Worm (Caenorhabditis elegans) whole organism, L1 larva: ENCODE results near the gene pqn-16.

Source experiments
- C04F5.9 ChIP-seq: sonication (generic microtip); optimal IDR thresholded peaks from 2 replicates; lab custom pipeline; 2016; ENCODE audit warnings: missing genetic modification characterization, missing compliant biosample characterization
- C34B4.2 ChIP-seq: sonication (generic microtip); optimal IDR thresholded peaks from 2 replicates; lab custom pipeline; 2017; ENCODE audit warnings: mild to moderate bottlenecking, missing genetic modification characterization, missing compliant biosample characterization
- F16B12.6 ChIP-seq: fragments of 150-350 bp; optimal IDR thresholded peaks from 2 replicates; lab custom pipeline; 2014; ENCODE audit warnings: missing biosample characterization, missing genetic modification characterization
- aha-1 ChIP-seq: fragments of 150-350 bp; optimal IDR thresholded peaks from 2 replicates; lab custom pipeline; 2014; ENCODE audit warnings: missing biosample characterization, missing genetic modification characterization
- alr-1 ChIP-seq: fragments of 200-800 bp; sonication (Bioruptor generic); optimal IDR thresholded peaks from 2 replicates; lab custom pipeline; 2018; ENCODE audit warnings: borderline replicate concordance, mild to moderate bottlenecking, missing genetic modification characterization, missing compliant biosample characterization
- aly-2 ChIP-seq: fragments of 150-350 bp; optimal IDR thresholded peaks from 2 replicates; lab custom pipeline; 2014; ENCODE audit warnings: missing biosample characterization, missing genetic modification characterization
- ama-1 ChIP-seq: fragments of 150-350 bp; optimal IDR thresholded peaks from 2 replicates; lab custom pipeline; 2014
- blmp-1 ChIP-seq: fragments of 150-350 bp; optimal IDR thresholded peaks from 2 replicates; lab custom pipeline; 2014; ENCODE audit warnings: missing biosample characterization, missing genetic modification characterization
- ceh-88 ChIP-seq: fragments of 200-800 bp; sonication (Bioruptor generic); IDR thresholded peaks from 2 replicates; pipeline ENCODE4 v1.3.6; 2022; ENCODE audit warnings: missing genetic modification characterization, missing compliant biosample characterization
- ces-1 ChIP-seq: fragments of 150-350 bp; optimal IDR thresholded peaks from 2 replicates; lab custom pipeline; 2014; ENCODE audit warnings: missing biosample characterization, missing genetic modification reagents, missing genetic modification characterization
- dpl-1 ChIP-seq, 3 experiments: fragments of 150-350 bp in 2 of 3; sonication (generic microtip) in 1 of 3; optimal IDR thresholded peaks; 2 replicates each; lab custom pipeline; 2014 to 2017; ENCODE audit warnings: missing biosample characterization in 3 of 3, missing genetic modification characterization in 3 of 3, missing genetic modification reagents in 3 of 3
- egl-13 ChIP-seq: sonication (generic microtip); optimal IDR thresholded peaks from 2 replicates; lab custom pipeline; 2016; ENCODE audit warnings: missing genotype, missing genetic modification reagents, missing genetic modification characterization, missing compliant biosample characterization
- egl-27 ChIP-seq, 2 experiments: fragments of 150-350 bp in 1 of 2; sonication (generic microtip); optimal IDR thresholded peaks; 3 replicates each; lab custom pipeline; 2017 to 2018; ENCODE audit warnings: missing biosample characterization in 2 of 2, missing genetic modification characterization in 2 of 2, missing genetic modification reagents in 2 of 2
- elt-2 ChIP-seq: sonication (generic microtip); optimal IDR thresholded peaks from 2 replicates; lab custom pipeline; 2016; ENCODE audit warnings: missing genetic modification characterization, mild to moderate bottlenecking, inconsistent platforms, missing compliant biosample characterization, missing genetic modification reagents
- ets-5 ChIP-seq: fragments of 200-800 bp; sonication (Bioruptor generic); IDR thresholded peaks from 2 replicates; pipeline ENCODE4 v1.3.6; 2022; ENCODE audit warnings: missing genetic modification characterization, missing compliant biosample characterization
- fkh-8 ChIP-seq: sonication (generic microtip); optimal IDR thresholded peaks from 2 replicates; lab custom pipeline; 2016; ENCODE audit warnings: mild to moderate bottlenecking, missing genetic modification characterization, missing compliant biosample characterization
- fos-1 ChIP-seq: fragments of 150-350 bp; optimal IDR thresholded peaks from 2 replicates; lab custom pipeline; 2014; ENCODE audit warnings: missing biosample characterization, missing genetic modification characterization
- hlh-17 ChIP-seq: fragments of 200-800 bp; sonication (Bioruptor generic); optimal IDR thresholded peaks from 2 replicates; lab custom pipeline; 2018; ENCODE audit warnings: missing genetic modification characterization, mild to moderate bottlenecking, missing compliant biosample characterization, moderate library complexity, borderline replicate concordance
- isw-1 ChIP-seq: fragments of 200-800 bp; sonication (Bioruptor generic); IDR thresholded peaks from 2 replicates; pipeline ENCODE4 v1.3.6; 2022; ENCODE audit warnings: missing genetic modification characterization, missing compliant biosample characterization
- jun-1 ChIP-seq: fragments of 150-350 bp; optimal IDR thresholded peaks from 2 replicates; lab custom pipeline; 2014; ENCODE audit warnings: missing biosample characterization, missing genetic modification reagents, missing genetic modification characterization
- lin-13 ChIP-seq: fragments of 150-350 bp; optimal IDR thresholded peaks from 2 replicates; lab custom pipeline; 2014; ENCODE audit warnings: missing biosample characterization, missing genetic modification reagents, missing genetic modification characterization
- lin-14 ChIP-seq: fragments of 200-800 bp; sonication (Bioruptor generic); optimal IDR thresholded peaks from 2 replicates; lab custom pipeline; 2018; ENCODE audit warnings: mild to moderate bottlenecking, missing genetic modification characterization, moderate library complexity, missing compliant biosample characterization
- lin-39 ChIP-seq: fragments of 150-350 bp; optimal IDR thresholded peaks from 2 replicates; lab custom pipeline; 2014; ENCODE audit warnings: missing biosample characterization, missing genetic modification reagents, missing genetic modification characterization
- lsy-2 ChIP-seq, 2 experiments: fragments of 150-350 bp; optimal IDR thresholded peaks; 2 replicates each; lab custom pipeline; 2014; ENCODE audit warnings: missing biosample characterization in 2 of 2, missing genetic modification characterization in 2 of 2
- mdl-1 ChIP-seq, 2 experiments: fragments of 150-350 bp; optimal IDR thresholded peaks; 2 replicates each; lab custom pipeline; 2014 to 2017; ENCODE audit warnings: missing biosample characterization in 2 of 2, missing genetic modification characterization in 2 of 2, inconsistent platforms in 1 of 2
- mep-1 ChIP-seq: fragments of 150-350 bp; optimal IDR thresholded peaks from 2 replicates; lab custom pipeline; 2014; ENCODE audit warnings: missing biosample characterization, missing genetic modification characterization
- nhr-11 ChIP-seq: fragments of 150-350 bp; optimal IDR thresholded peaks from 2 replicates; lab custom pipeline; 2014; ENCODE audit warnings: missing biosample characterization, missing genetic modification characterization
- nhr-12 ChIP-seq: sonication (generic microtip); optimal IDR thresholded peaks from 2 replicates; lab custom pipeline; 2017; ENCODE audit warnings: missing biosample characterization, missing genetic modification characterization
- nhr-19 ChIP-seq: fragments of 200-800 bp; sonication (Bioruptor generic); conservative IDR thresholded peaks from 2 replicates; pipeline ENCODE4 v1.3.6; 2022; ENCODE audit warnings: missing genetic modification characterization, missing compliant biosample characterization
- nhr-237 ChIP-seq: fragments of 150-350 bp; optimal IDR thresholded peaks from 2 replicates; lab custom pipeline; 2014; ENCODE audit warnings: missing biosample characterization, missing genetic modification characterization
- nhr-71 ChIP-seq: sonication (generic microtip); optimal IDR thresholded peaks from 2 replicates; lab custom pipeline; 2016; ENCODE audit warnings: mild to moderate bottlenecking, missing genetic modification characterization, moderate library complexity, missing compliant biosample characterization
- nhr-76 ChIP-seq: sonication (generic microtip); optimal IDR thresholded peaks from 2 replicates; lab custom pipeline; 2017; ENCODE audit warnings: missing biosample characterization, missing genetic modification characterization
- nhr-77 ChIP-seq: fragments of 150-350 bp; optimal IDR thresholded peaks from 2 replicates; lab custom pipeline; 2014; ENCODE audit warnings: missing biosample characterization, missing genetic modification characterization
- nhr-84 ChIP-seq: sonication (generic microtip); optimal IDR thresholded peaks from 2 replicates; lab custom pipeline; 2017; ENCODE audit warnings: missing biosample characterization, missing genetic modification characterization
- nhr-85 ChIP-seq: sonication (generic microtip); peaks from one replicate; lab custom pipeline; 2016; ENCODE audit warnings: missing genetic modification characterization, inconsistent platforms, missing compliant biosample characterization
- nhr-90 ChIP-seq: sonication (generic microtip); optimal IDR thresholded peaks from 2 replicates; lab custom pipeline; 2016; ENCODE audit warnings: mild to moderate bottlenecking, missing genetic modification characterization, missing compliant biosample characterization; ENCODE audit not compliant: poor library complexity
- skn-1 ChIP-seq: fragments of 150-350 bp; optimal IDR thresholded peaks from 2 replicates; lab custom pipeline; 2014; ENCODE audit warnings: missing biosample characterization, missing genetic modification characterization
- snpc-4 ChIP-seq: fragments of 150-350 bp; optimal IDR thresholded peaks from 2 replicates; lab custom pipeline; 2014; ENCODE audit warnings: missing biosample characterization, missing genetic modification characterization
- sox-4 ChIP-seq: sonication (generic microtip); optimal IDR thresholded peaks from 2 replicates; lab custom pipeline; 2016; ENCODE audit warnings: missing genetic modification characterization, missing compliant biosample characterization
- sup-37 ChIP-seq: fragments of 200-800 bp; sonication (Bioruptor generic); optimal IDR thresholded peaks from 2 replicates; lab custom pipeline; 2018; ENCODE audit warnings: mild to moderate bottlenecking, missing genetic modification characterization, missing compliant biosample characterization
- tbx-2 ChIP-seq: sonication (generic microtip); optimal IDR thresholded peaks from 2 replicates; lab custom pipeline; 2016; ENCODE audit warnings: missing genetic modification characterization, missing compliant biosample characterization
- tlp-1 ChIP-seq: fragments of 150-350 bp; optimal IDR thresholded peaks from 2 replicates; lab custom pipeline; 2014; ENCODE audit warnings: missing biosample characterization, missing genetic modification characterization
- unc-130 ChIP-seq: fragments of 150-350 bp; optimal IDR thresholded peaks from 2 replicates; lab custom pipeline; 2017; ENCODE audit warnings: missing biosample characterization, missing genetic modification characterization, inconsistent platforms
- unc-30 ChIP-seq: sonication (generic microtip); optimal IDR thresholded peaks from 2 replicates; lab custom pipeline; 2017; ENCODE audit warnings: missing biosample characterization, missing genetic modification characterization
- unc-62 ChIP-seq: fragments of 150-350 bp; optimal IDR thresholded peaks from 2 replicates; lab custom pipeline; 2014; ENCODE audit warnings: missing biosample characterization, missing genetic modification reagents, missing genetic modification characterization
- unc-86 ChIP-seq: sonication (generic microtip); optimal IDR thresholded peaks from 2 replicates; lab custom pipeline; 2016; ENCODE audit warnings: missing genetic modification characterization, missing compliant biosample characterization
- unc-98 ChIP-seq: fragments of 200-800 bp; sonication (Bioruptor generic); IDR thresholded peaks from 2 replicates; pipeline ENCODE4 v1.3.6; 2022; ENCODE audit warnings: missing genetic modification characterization, missing compliant biosample characterization
- vab-15 ChIP-seq: sonication (generic microtip); optimal IDR thresholded peaks from 2 replicates; lab custom pipeline; 2017; ENCODE audit warnings: missing genotype, mild to moderate bottlenecking, missing genetic modification characterization, missing compliant biosample characterization
- zag-1 ChIP-seq: fragments of 150-350 bp; optimal IDR thresholded peaks from 2 replicates; lab custom pipeline; 2014; ENCODE audit warnings: missing biosample characterization, missing genetic modification characterization
- zip-4 ChIP-seq: fragments of 200-800 bp; sonication (Bioruptor generic); optimal IDR thresholded peaks from 2 replicates; lab custom pipeline; 2018; ENCODE audit warnings: mild to moderate bottlenecking, missing genetic modification characterization, moderate library complexity, missing compliant biosample characterization
- ztf-11 ChIP-seq, 2 experiments: sonication (generic microtip); optimal IDR thresholded peaks; 2 replicates each; lab custom pipeline; 2016 to 2017; ENCODE audit warnings: missing genetic modification characterization in 2 of 2, missing biosample characterization in 1 of 2, missing compliant biosample characterization in 1 of 2
- ztf-4 ChIP-seq: fragments of 150-350 bp; optimal IDR thresholded peaks from 2 replicates; lab custom pipeline; 2014; ENCODE audit warnings: missing biosample characterization, missing genetic modification characterization

The pqn-16 gene

DNA sequence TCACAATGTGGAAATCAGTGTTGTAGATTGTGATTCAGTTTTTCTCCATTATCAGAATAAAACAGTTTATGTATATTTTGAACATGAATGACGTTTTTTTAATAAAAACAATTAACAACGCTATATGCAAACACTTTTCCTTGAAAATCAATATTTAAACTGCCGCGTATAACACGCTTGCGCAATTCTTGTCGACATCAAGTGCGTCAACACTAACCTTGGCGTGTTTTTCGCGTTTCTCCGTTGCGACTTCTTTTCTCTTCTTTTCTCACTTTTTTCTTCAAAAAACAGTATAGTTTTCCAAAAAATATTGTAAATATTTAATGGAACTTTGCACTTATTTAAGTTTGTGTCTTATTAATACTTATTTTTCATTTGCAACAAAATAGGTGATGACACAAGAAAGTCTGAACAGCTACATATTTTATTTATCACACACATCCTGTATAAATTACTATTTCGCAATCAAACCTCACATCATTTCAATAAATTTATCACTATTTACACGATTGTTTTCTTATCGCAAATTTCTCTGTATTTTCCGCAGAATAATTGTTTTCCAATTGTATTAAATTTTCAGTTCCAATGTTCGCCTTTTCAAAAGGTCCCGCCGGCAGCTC, 1.4 kb downstream of the pqn-16 start, which contains the start of gene spas-1 (continued):
- TF ChIP-seq ztf-11 (tag; optimal IDR thresholded peaks at IDR 0.05; lab: Kevin White, UChicago) = peak in 1 of 2 experiments; percentile 62
- no peak for TF ChIP-seq tlp-1 (tag; lab: Kevin White, UChicago)
- TF ChIP-seq unc-86 (tag; lab: Kevin White, UChicago) = peak; percentile 88
- TF ChIP-seq alr-1 (tag; lab: Kevin White, UChicago) = no peak
- TF ChIP-seq fos-1 (tag; lab: Kevin White, UChicago) = peak; percentile 75
- peak; percentile 81 for TF ChIP-seq elt-2 (tag; lab: Kevin White, UChicago)
- peak; percentile 42 for TF ChIP-seq unc-30 (tag; lab: Kevin White, UChicago)
- no peak for TF ChIP-seq nhr-84 (tag; lab: Kevin White, UChicago)
- peak; percentile 98 for TF ChIP-seq mep-1 (tag; lab: Kevin White, UChicago)
- TF ChIP-seq isw-1 (GFP tag; lab: Robert Waterston, UW) = peak; percentile 82
- peak; percentile 92 for TF ChIP-seq tbx-2 (tag; lab: Kevin White, UChicago)
- TF ChIP-seq C04F5.9 (tag; lab: Kevin White, UChicago) = peak; percentile 70
- TF ChIP-seq F16B12.6 (tag; lab: Kevin White, UChicago) = peak; percentile 59
- peak; percentile 91 for TF ChIP-seq snpc-4 (tag; lab: Kevin White, UChicago)
- no peak for TF ChIP-seq hlh-17 (GFP tag; lab: Kevin White, UChicago)
- TF ChIP-seq nhr-237 (tag; lab: Kevin White, UChicago) = no peak
- TF ChIP-seq C34B4.2 (tag; lab: Kevin White, UChicago) = no peak
- peak; percentile 77 for TF ChIP-seq fkh-8
- TF ChIP-seq lin-14 = peak; percentile 92
- TF ChIP-seq nhr-90 (tag; lab: Kevin White, UChicago) = peak; percentile 92
- peak; percentile 94 for TF ChIP-seq lin-39 (tag; lab: Kevin White, UChicago)
- peak; percentile 42 for TF ChIP-seq unc-62 (GFP tag; lab: Kevin White, UChicago)
- TF ChIP-seq ztf-4 = peak; percentile 76
- TF ChIP-seq unc-98 = no peak
- peak; percentile 83 for TF ChIP-seq jun-1
- no peak for TF ChIP-seq ces-1 (GFP tag; lab: Kevin White, UChicago)
- TF ChIP-seq mdl-1 (tag; optimal IDR thresholded peaks at IDR 0.05; lab: Kevin White, UChicago) = peak in 1 of 2 experiments; percentile 79
- no peak for TF ChIP-seq nhr-12 (tag; lab: Kevin White, UChicago)
- 0 out of 2 replicates have a peak, but pooled peaks have one; percentile 36 for TF ChIP-seq ceh-88 (GFP tag; lab: Robert Waterston, UW)
- peak; percentile 79 for TF ChIP-seq egl-13 (tag; lab: Kevin White, UChicago)
- peak; percentile 78 for TF ChIP-seq sox-4 (tag; lab: Kevin White, UChicago)
- peak; percentile 92 for TF ChIP-seq nhr-19
- peak; percentile 88 for TF ChIP-seq skn-1 (tag; lab: Kevin White, UChicago)
- no peak for TF ChIP-seq ets-5
- peak; percentile 77 for TF ChIP-seq ama-1 (lab: Kevin White, UChicago)
- TF ChIP-seq blmp-1 (tag; lab: Kevin White, UChicago) = peak; percentile 90
- TF ChIP-seq nhr-71 = peak; percentile 95
- TF ChIP-seq egl-27 (tag; optimal IDR thresholded peaks at IDR 0.05; lab: Kevin White, UChicago) = no peak
- TF ChIP-seq nhr-11 (tag; lab: Kevin White, UChicago) = peak; percentile 84
- peak; percentile 95 for TF ChIP-seq nhr-85
- TF ChIP-seq lsy-2 (tag; optimal IDR thresholded peaks at IDR 0.05; lab: Kevin White, UChicago) = peak; percentile 92 to 93
- TF ChIP-seq zip-4 (GFP tag; lab: Kevin White, UChicago) = peak; percentile 71
- TF ChIP-seq aly-2 (tag; lab: Kevin White, UChicago) = peak; percentile 66
- no peak for TF ChIP-seq vab-15
- no peak for TF ChIP-seq nhr-76
- peak; percentile 79 for TF ChIP-seq nhr-77
- TF ChIP-seq zag-1 = no peak
- TF ChIP-seq sup-37 (GFP tag; lab: Kevin White, UChicago) = peak; percentile 21
- peak; percentile 88 for TF ChIP-seq unc-130 (tag; lab: Kevin White, UChicago)
- peak; percentile 86 for TF ChIP-seq lin-13 (GFP tag; lab: Kevin White, UChicago)
- no peak for TF ChIP-seq aha-1
- TF ChIP-seq dpl-1 (GFP tag; optimal IDR thresholded peaks at IDR 0.05; lab: Kevin White, UChicago) = peak; percentile 98
